Worm (Caenorhabditis elegans) whole organism, L4 larva: ENCODE data around the gene F58A4.2.

ENCODE experiments used
- F26F4.8 ChIP-seq: fragments of 200-800 bp; sonication (Bioruptor generic); conservative IDR thresholded peaks from 2 replicates; pipeline ENCODE4 v1.3.6; 2022; ENCODE audit warnings: missing genetic modification characterization, missing compliant biosample characterization
- F37D6.2 ChIP-seq: sonication (generic microtip); optimal IDR thresholded peaks from 2 replicates; lab custom pipeline; 2016; ENCODE audit warnings: mild to moderate bottlenecking, missing genetic modification characterization, missing compliant biosample characterization
- Y105C5A.15 ChIP-seq: fragments of 200-800 bp; sonication (Bioruptor generic); IDR thresholded peaks from 2 replicates; pipeline ENCODE4 v1.3.6; 2022; ENCODE audit warnings: missing genetic modification characterization, missing compliant biosample characterization
- Y75B8A.6 ChIP-seq: fragments of 200-800 bp; sonication (Bioruptor generic); IDR thresholded peaks from 2 replicates; pipeline ENCODE4 v1.3.6; 2022; ENCODE audit warnings: missing genetic modification reagents, missing genetic modification characterization, missing compliant biosample characterization
- aha-1 ChIP-seq: fragments of 150-350 bp; peaks from one replicate; lab custom pipeline; 2014; ENCODE audit warnings: missing biosample characterization, missing genetic modification characterization
- arid-1 ChIP-seq: fragments of 200-800 bp; sonication (Bioruptor generic); conservative IDR thresholded peaks from 2 replicates; pipeline ENCODE4 v1.3.6; 2022; ENCODE audit warnings: missing genetic modification reagents, missing genetic modification characterization, missing compliant biosample characterization
- ceh-20 ChIP-seq: fragments of 200-800 bp; sonication (Bioruptor generic); IDR thresholded peaks from 2 replicates; pipeline ENCODE4 v1.3.6; 2022; ENCODE audit warnings: missing genetic modification reagents, missing genetic modification characterization, missing compliant biosample characterization
- ceh-28 ChIP-seq: fragments of 150-350 bp; optimal IDR thresholded peaks from 2 replicates; lab custom pipeline; 2014; ENCODE audit warnings: missing biosample characterization, missing genetic modification reagents, missing genetic modification characterization
- ceh-32 ChIP-seq: sonication (generic microtip); optimal IDR thresholded peaks from 2 replicates; lab custom pipeline; 2016; ENCODE audit warnings: mild to moderate bottlenecking, missing genetic modification characterization, missing compliant biosample characterization; ENCODE audit not compliant: poor library complexity
- ces-1 ChIP-seq: fragments of 150-350 bp; sonication (generic microtip); optimal IDR thresholded peaks from 4 replicates; lab custom pipeline; 2014; ENCODE audit warnings: missing biosample characterization, missing genetic modification reagents, missing genetic modification characterization
- cey-2 ChIP-seq: sonication (generic microtip); optimal IDR thresholded peaks from 3 replicates; lab custom pipeline; 2017; ENCODE audit warnings: missing genetic modification characterization, mild to moderate bottlenecking, missing compliant biosample characterization, antibody characterized with exemption, borderline replicate concordance; ENCODE audit not compliant: insufficient read depth
- daf-12 ChIP-seq: fragments of 150-350 bp; optimal IDR thresholded peaks from 2 replicates; lab custom pipeline; 2014; ENCODE audit warnings: missing biosample characterization, missing genetic modification reagents, missing genetic modification characterization
- daf-16 ChIP-seq, 3 experiments: sonication (generic microtip); optimal IDR thresholded peaks; 2 replicates each; lab custom pipeline; 2016 to 2017; ENCODE audit warnings: missing genetic modification characterization in 3 of 3, missing genetic modification reagents in 3 of 3, mild to moderate bottlenecking in 2 of 3, missing compliant biosample characterization in 2 of 3, missing biosample characterization in 1 of 3, moderate library complexity in 1 of 3
- dmd-6 ChIP-seq: fragments of 200-800 bp; sonication (Bioruptor generic); IDR thresholded peaks from 2 replicates; pipeline ENCODE4 v1.3.6; 2022; ENCODE audit warnings: missing genetic modification reagents, missing genetic modification characterization, missing compliant biosample characterization
- dmd-8 ChIP-seq: fragments of 200-800 bp; sonication (Bioruptor generic); IDR thresholded peaks from 2 replicates; pipeline ENCODE4 v1.3.6; 2022; ENCODE audit warnings: missing genetic modification characterization, missing compliant biosample characterization
- dpl-1 ChIP-seq: fragments of 150-350 bp; optimal IDR thresholded peaks from 2 replicates; lab custom pipeline; 2014; ENCODE audit warnings: missing biosample characterization, missing genetic modification reagents, missing genetic modification characterization
- dve-1 ChIP-seq: sonication (generic microtip); optimal IDR thresholded peaks from 2 replicates; lab custom pipeline; 2017; ENCODE audit warnings: antibody characterized with exemption, mild to moderate bottlenecking, missing genetic modification characterization, missing compliant biosample characterization; ENCODE audit not compliant: insufficient read depth
- fkh-10 ChIP-seq: fragments of 150-350 bp; optimal IDR thresholded peaks from 2 replicates; lab custom pipeline; 2014; ENCODE audit warnings: missing biosample characterization, missing genetic modification reagents, missing genetic modification characterization
- fos-1 ChIP-seq: fragments of 150-350 bp; optimal IDR thresholded peaks from 2 replicates; lab custom pipeline; 2014; ENCODE audit warnings: missing biosample characterization, missing genetic modification characterization
- hlh-11 ChIP-seq: fragments of 200-800 bp; sonication (Bioruptor generic); optimal IDR thresholded peaks from 2 replicates; lab custom pipeline; 2018; ENCODE audit warnings: mild to moderate bottlenecking, missing genetic modification characterization, missing compliant biosample characterization
- hmg-1.1 ChIP-seq: fragments of 200-800 bp; sonication (Bioruptor generic); IDR thresholded peaks from 2 replicates; pipeline ENCODE4 v1.3.6; 2022; ENCODE audit warnings: missing genetic modification reagents, missing genetic modification characterization, missing compliant biosample characterization
- lin-29 ChIP-seq: fragments of 200-800 bp; sonication (Bioruptor generic); IDR thresholded peaks from 2 replicates; pipeline ENCODE4 v1.3.6; 2022; ENCODE audit warnings: missing genetic modification reagents, missing genetic modification characterization, missing compliant biosample characterization
- lin-39 ChIP-seq: fragments of 150-350 bp; optimal IDR thresholded peaks from 2 replicates; lab custom pipeline; 2014; ENCODE audit warnings: missing biosample characterization, missing genetic modification reagents, missing genetic modification characterization
- lsy-2 ChIP-seq, 2 experiments: fragments of 150-350 bp in 1 of 2; sonication (generic microtip) in 1 of 2; optimal IDR thresholded peaks; 2 replicates each; lab custom pipeline; 2014 to 2017; ENCODE audit warnings: missing biosample characterization in 2 of 2, missing genetic modification characterization in 2 of 2
- madf-9 ChIP-seq: fragments of 200-800 bp; sonication (Bioruptor generic); conservative IDR thresholded peaks from 2 replicates; pipeline ENCODE4 v1.3.6; 2022; ENCODE audit warnings: missing genetic modification reagents, missing genetic modification characterization, missing compliant biosample characterization
- mdl-1 ChIP-seq, 2 experiments: fragments of 150-350 bp in 1 of 2; sonication (generic microtip) in 1 of 2; optimal IDR thresholded peaks; 2 replicates each; lab custom pipeline; 2014 to 2017; ENCODE audit warnings: missing biosample characterization in 2 of 2, missing genetic modification characterization in 2 of 2
- mdt-29 ChIP-seq: fragments of 200-800 bp; sonication (Bioruptor generic); IDR thresholded peaks from 2 replicates; pipeline ENCODE4 v1.3.6; 2022; ENCODE audit warnings: missing genetic modification reagents, missing genetic modification characterization, missing compliant biosample characterization
- mes-2 ChIP-seq: sonication (generic microtip); optimal IDR thresholded peaks from 2 replicates; lab custom pipeline; 2016; ENCODE audit warnings: missing genotype, mild to moderate bottlenecking, missing genetic modification characterization, missing compliant biosample characterization; ENCODE audit not compliant: poor library complexity, severe bottlenecking
- mxl-3 ChIP-seq: fragments of 200-800 bp; sonication (Bioruptor generic); optimal IDR thresholded peaks from 2 replicates; lab custom pipeline; 2018; ENCODE audit warnings: mild to moderate bottlenecking, missing genetic modification characterization, missing compliant biosample characterization
- nhr-11 ChIP-seq: fragments of 150-350 bp; optimal IDR thresholded peaks from 2 replicates; lab custom pipeline; 2014; ENCODE audit warnings: missing biosample characterization, missing genetic modification characterization
- nhr-28 ChIP-seq: fragments of 150-350 bp; optimal IDR thresholded peaks from 2 replicates; lab custom pipeline; 2014; ENCODE audit warnings: missing biosample characterization, missing genetic modification characterization
- nhr-42 ChIP-seq: fragments of 200-800 bp; sonication (Bioruptor generic); IDR thresholded peaks from 2 replicates; pipeline ENCODE4 v1.3.6; 2022; ENCODE audit warnings: missing genetic modification characterization, missing compliant biosample characterization
- nhr-48 ChIP-seq: sonication (generic microtip); optimal IDR thresholded peaks from 2 replicates; lab custom pipeline; 2016; ENCODE audit warnings: mild to moderate bottlenecking, missing genetic modification characterization, missing compliant biosample characterization
- nhr-6 ChIP-seq: fragments of 150-350 bp; optimal IDR thresholded peaks from 2 replicates; lab custom pipeline; 2014; ENCODE audit warnings: missing biosample characterization, missing genetic modification characterization
- nhr-77 ChIP-seq: fragments of 150-350 bp; optimal IDR thresholded peaks from 2 replicates; lab custom pipeline; 2014; ENCODE audit warnings: missing biosample characterization, missing genetic modification characterization
- pqm-1 ChIP-seq: sonication (generic microtip); optimal IDR thresholded peaks from 2 replicates; lab custom pipeline; 2017; ENCODE audit warnings: missing biosample characterization, missing genetic modification characterization
- set-16 ChIP-seq: fragments of 200-800 bp; sonication (Bioruptor generic); IDR thresholded peaks from 2 replicates; pipeline ENCODE4 v1.3.6; 2022; ENCODE audit warnings: missing genetic modification reagents, missing genetic modification characterization, missing compliant biosample characterization
- skn-1 ChIP-seq: fragments of 150-350 bp; optimal IDR thresholded peaks from 2 replicates; lab custom pipeline; 2014; ENCODE audit warnings: missing biosample characterization, missing genetic modification characterization
- snpc-1.2 ChIP-seq: fragments of 200-800 bp; sonication (Bioruptor generic); IDR thresholded peaks from 2 replicates; pipeline ENCODE4 v1.3.6; 2022; ENCODE audit warnings: missing genetic modification reagents, missing genetic modification characterization, missing compliant biosample characterization
- spr-3 ChIP-seq: fragments of 200-800 bp; sonication (Bioruptor generic); optimal IDR thresholded peaks from 2 replicates; lab custom pipeline; 2018; ENCODE audit warnings: mild to moderate bottlenecking, missing genetic modification characterization, missing compliant biosample characterization
- tra-1 ChIP-seq: fragments of 200-800 bp; sonication (Bioruptor generic); IDR thresholded peaks from 2 replicates; pipeline ENCODE4 v1.3.6; 2022; ENCODE audit warnings: missing genetic modification reagents, missing genetic modification characterization, missing compliant biosample characterization
- unc-62 ChIP-seq, 3 experiments: fragments of 150-350 bp in 1 of 3; sonication (generic microtip); optimal IDR thresholded peaks in 2 of 3; peaks in 1 of 3; 1 replicate in 1 of 3; 2 replicates in 2 of 3; lab custom pipeline; 2014 to 2017; ENCODE audit warnings: missing biosample characterization in 3 of 3, missing genetic modification characterization in 3 of 3, missing genetic modification reagents in 3 of 3, missing genotype in 1 of 3
- vab-7 ChIP-seq: fragments of 200-800 bp; sonication (Bioruptor generic); IDR thresholded peaks from 2 replicates; pipeline ENCODE4 v1.3.6; 2022; ENCODE audit warnings: missing genetic modification reagents, missing genetic modification characterization, missing compliant biosample characterization
- zag-1 ChIP-seq: fragments of 150-350 bp; optimal IDR thresholded peaks from 2 replicates; lab custom pipeline; 2014; ENCODE audit warnings: missing biosample characterization, missing genetic modification characterization
- zip-2 ChIP-seq: fragments of 150-350 bp; optimal IDR thresholded peaks from 2 replicates; lab custom pipeline; 2014; ENCODE audit warnings: missing biosample characterization, missing genetic modification characterization

The F58A4.2 gene

ce11 chrIII:9592118-9592517 lies 8.4 kb downstream of the F58A4.2 start, which contains the start of gene acox-1.5:
Gene acox-1.5, minus strand, starts transcription at chrIII:9592192.
- peak; percentile 34 for TF ChIP-seq hlh-11 (tag; lab: Kevin White, UChicago)
- no peak for TF ChIP-seq hmg-1.1 (GFP tag; lab: Robert Waterston, UW)
- no peak for TF ChIP-seq mxl-3 (GFP tag; lab: Kevin White, UChicago)
- no peak for TF ChIP-seq cey-2 (tag; lab: Kevin White, UChicago)
- peak; percentile 55 for TF ChIP-seq nhr-28 (tag; lab: Kevin White, UChicago)
- no peak for TF ChIP-seq fos-1 (tag; lab: Kevin White, UChicago)
- TF ChIP-seq madf-9 (GFP tag; lab: Robert Waterston, UW) = no peak
- TF ChIP-seq Y105C5A.15 (GFP tag; lab: Robert Waterston, UW) = no peak
- no peak for TF ChIP-seq set-16
- TF ChIP-seq dve-1 (tag; lab: Kevin White, UChicago) = peak; percentile 22
- no peak for TF ChIP-seq F26F4.8 (GFP tag; lab: Robert Waterston, UW)
- no peak for TF ChIP-seq mes-2 (tag; lab: Kevin White, UChicago)
- no peak for TF ChIP-seq spr-3
- TF ChIP-seq dmd-8 (GFP tag; lab: Robert Waterston, UW) = no peak
- no peak for TF ChIP-seq F37D6.2 (tag; lab: Kevin White, UChicago)
- no peak for TF ChIP-seq nhr-6 (tag; lab: Kevin White, UChicago)
- TF ChIP-seq pqm-1 (tag; lab: Kevin White, UChicago) = peak; percentile 77
- no peak for TF ChIP-seq ces-1
- no peak for TF ChIP-seq dpl-1
- no peak for TF ChIP-seq vab-7 (GFP tag; lab: Robert Waterston, UW)
- no peak for TF ChIP-seq Y75B8A.6 (GFP tag; lab: Robert Waterston, UW)
- no peak for TF ChIP-seq ceh-28
- no peak for TF ChIP-seq snpc-1.2 (GFP tag; lab: Robert Waterston, UW)
- TF ChIP-seq lin-29 = no peak
- TF ChIP-seq nhr-77 = peak; percentile 56
- no peak for TF ChIP-seq nhr-42
- TF ChIP-seq zag-1 (tag; lab: Kevin White, UChicago) = no peak
- TF ChIP-seq dmd-6 (GFP tag; lab: Robert Waterston, UW) = peak; percentile 62
- no peak for TF ChIP-seq zip-2 (tag; lab: Kevin White, UChicago)
- no peak for TF ChIP-seq daf-16 (GFP tag; optimal IDR thresholded peaks at IDR 0.05; lab: Kevin White, UChicago)
- no peak for TF ChIP-seq daf-16 (tag; optimal IDR thresholded peaks at IDR 0.05; lab: Kevin White, UChicago)
- no peak for TF ChIP-seq fkh-10 (GFP tag; lab: Kevin White, UChicago)
- peak in 1 of 2 experiments; percentile 16 for TF ChIP-seq unc-62 (GFP tag; optimal IDR thresholded peaks at IDR 0.05 in 1 of 2; lab: Kevin White, UChicago)
- TF ChIP-seq unc-62 (tag; optimal IDR thresholded peaks at IDR 0.05; lab: Kevin White, UChicago) = no peak
- TF ChIP-seq aha-1 (tag; lab: Kevin White, UChicago) = peak; percentile 19
- TF ChIP-seq ceh-32 (tag; lab: Kevin White, UChicago) = no peak
- TF ChIP-seq ceh-20 = no peak
- TF ChIP-seq nhr-11 (tag; lab: Kevin White, UChicago) = no peak
- TF ChIP-seq mdl-1 (tag; optimal IDR thresholded peaks at IDR 0.05; lab: Kevin White, UChicago) = no peak
- no peak for TF ChIP-seq mdt-29 (GFP tag; lab: Robert Waterston, UW)
- no peak for TF ChIP-seq lsy-2 (tag; optimal IDR thresholded peaks at IDR 0.05; lab: Kevin White, UChicago)
- TF ChIP-seq tra-1 (GFP tag; lab: Robert Waterston, UW) = no peak
- no peak for TF ChIP-seq lin-39 (tag; lab: Kevin White, UChicago)
- TF ChIP-seq arid-1 (GFP tag; lab: Robert Waterston, UW) = no peak
- TF ChIP-seq skn-1 (tag; lab: Kevin White, UChicago) = no peak
- no peak for TF ChIP-seq nhr-48 (tag; lab: Kevin White, UChicago)
- no peak for TF ChIP-seq daf-12
